Fruit fly (Drosophila melanogaster): ENCODE results near the gene Gtpx.

The Gtpx gene

dm6 chr3L:3303087-3303526, 23.0 kb upstream of the Gtpx start, which contains the start of gene CG14968 (continued):
- TF ChIP-seq CG18011 (GFP tag; optimal IDR thresholded peaks at IDR 0.05) (peak; percentile 83), CG7357 (GFP tag; IDR thresholded peaks at IDR 0.05) (peak; percentile 86), CG1603 (tag; optimal IDR thresholded peaks at IDR 0.05) (peak; percentile 36), CG10321 (GFP tag; IDR thresholded peaks at IDR 0.05) (peak; percentile 81), ranshi (GFP tag; IDR thresholded peaks at IDR 0.05) (peak; percentile 97), jigr1 (GFP tag; IDR thresholded peaks at IDR 0.05) (peak; percentile 85), seq (GFP tag; IDR thresholded peaks at IDR 0.05) (peak; percentile 96), schlank (tag; optimal IDR thresholded peaks at IDR 0.05) (peak; percentile 70), salm (tag; optimal IDR thresholded peaks at IDR 0.05) (peak; percentile 86), HLHmδ (GFP tag; optimal IDR thresholded peaks at IDR 0.05) (no peak), ara (GFP tag; IDR thresholded peaks at IDR 0.05) (peak; percentile 95), trem (tag; optimal IDR thresholded peaks at IDR 0.05) (peak; percentile 50), da (GFP tag; optimal IDR thresholded peaks at IDR 0.05) (no peak), al (GFP tag; IDR thresholded peaks at IDR 0.05) (peak; percentile 94), Fer2 (tag; optimal IDR thresholded peaks at IDR 0.05) (peak; percentile 89), CG16815 (GFP tag; optimal IDR thresholded peaks at IDR 0.05) (peak; percentile 75), lov (optimal IDR thresholded peaks at IDR 0.05) (no peak), lov (GFP tag; IDR thresholded peaks at IDR 0.05) (peak; percentile 93), Oli (tag; optimal IDR thresholded peaks at IDR 0.05) (peak; percentile 93), HLH4C (GFP tag; IDR thresholded peaks at IDR 0.05; ENCODE audit: partially characterized antibody) (no peak), Sry-δ (GFP tag; optimal IDR thresholded peaks at IDR 0.05) (peak; percentile 36), tap (tag; optimal IDR thresholded peaks at IDR 0.05) (peak; percentile 91), Hmx (GFP tag; optimal IDR thresholded peaks at IDR 0.05) (no peak), ac (GFP tag; optimal IDR thresholded peaks at IDR 0.05) (peak; percentile 8), lbe (GFP tag; optimal IDR thresholded peaks at IDR 0.05) (peak; percentile 96), Eip74EF (GFP tag; optimal IDR thresholded peaks at IDR 0.05) (peak in 1 of 2 experiments; percentile 85), pita (GFP tag; optimal IDR thresholded peaks at IDR 0.05) (peak; percentile 26), CG1529 (GFP tag; optimal IDR thresholded peaks at IDR 0.05) (peak; percentile 74), CG3163 (GFP tag; optimal IDR thresholded peaks at IDR 0.05) (no peak), fru (optimal IDR thresholded peaks at IDR 0.05) (no peak), CG17829 (tag; optimal IDR thresholded peaks at IDR 0.05) (peak; percentile 91), CG17385 (GFP tag; optimal IDR thresholded peaks at IDR 0.05) (peak; percentile 91), CG9932 (GFP tag; IDR thresholded peaks at IDR 0.05) (peak; percentile 98), CG17328 (GFP tag; IDR thresholded peaks at IDR 0.05) (peak; percentile 96), hbn (GFP tag; IDR thresholded peaks at IDR 0.05; ENCODE audit: partially characterized antibody) (no peak), CG10979 (tag; optimal IDR thresholded peaks at IDR 0.05) (peak; percentile 88), CG17359 (tag; optimal IDR thresholded peaks at IDR 0.05) (peak; percentile 98), CG11723 (GFP tag; optimal IDR thresholded peaks at IDR 0.05) (peak; percentile 86), pho (GFP tag; optimal IDR thresholded peaks at IDR 0.05) (peak; percentile 78), CG10209 (GFP tag; optimal IDR thresholded peaks at IDR 0.05) (peak; percentile 93), CG7745 (tag; optimal IDR thresholded peaks at IDR 0.05) (no peak), run (tag; optimal IDR thresholded peaks at IDR 0.05) (peak; percentile 72), ash1 (GFP tag; optimal IDR thresholded peaks at IDR 0.05) (peak; percentile 72), CG9609 (GFP tag; optimal IDR thresholded peaks at IDR 0.05) (peak; percentile 43), zen2 (GFP tag; IDR thresholded peaks at IDR 0.05; ENCODE audit: partially characterized antibody) (no peak), dati (GFP tag; IDR thresholded peaks at IDR 0.05) (peak; percentile 90), Hr3 (GFP tag; optimal IDR thresholded peaks at IDR 0.05) (peak; percentile 91), CG33557 (GFP tag; optimal IDR thresholded peaks at IDR 0.05) (peak; percentile 69), br (optimal IDR thresholded peaks at IDR 0.05) (no peak), Med (GFP tag) (peak; percentile 96), CG4707 (GFP tag; optimal IDR thresholded peaks at IDR 0.05) (peak; percentile 74)
